Fruit fly (Drosophila melanogaster): ENCODE measurements around the gene ovo.

DNA sequence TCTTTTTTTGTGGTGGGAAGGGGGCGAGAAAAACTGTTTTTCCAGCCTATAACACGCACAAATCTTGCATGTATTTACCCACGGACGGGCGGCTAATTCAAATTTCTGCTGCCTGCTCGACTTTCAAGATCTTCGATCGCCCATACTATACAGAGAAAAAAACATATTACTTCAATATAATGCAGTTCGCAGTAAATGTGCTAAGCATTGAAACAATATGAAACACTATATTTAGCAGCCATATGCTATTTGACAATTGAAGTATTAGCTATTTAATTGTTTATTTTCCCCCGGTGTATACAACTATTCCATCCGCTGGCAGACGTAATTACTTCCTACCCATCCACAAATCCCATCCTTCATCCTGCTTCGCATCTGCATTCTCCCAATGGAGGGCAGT, 33.4 kb upstream of the ovo start:
- no peak for TF ChIP-seq psq (optimal IDR thresholded peaks at IDR 0.05)
- TF ChIP-seq CG8478 (optimal IDR thresholded peaks at IDR 0.05): no peak
- TF ChIP-seq EcR (GFP tag; optimal IDR thresholded peaks at IDR 0.05): no peak

Data from whole organism.